Worm (Caenorhabditis elegans) whole organism, L4 larva: Measurements from ENCODE around the gene T08G5.15.

Experiments
- D1046.2 ChIP-seq: fragments of 200-800 bp; sonication (Bioruptor generic); IDR thresholded peaks from 2 replicates; pipeline ENCODE4 v1.3.6; 2022; ENCODE audit warnings: missing genetic modification characterization, missing compliant biosample characterization
- R02D3.7 ChIP-seq: fragments of 150-350 bp; sonication (generic microtip); optimal IDR thresholded peaks from 3 replicates; lab custom pipeline; 2014; ENCODE audit warnings: missing biosample characterization, missing genetic modification characterization
- ZK337.2 ChIP-seq: fragments of 200-800 bp; sonication (Bioruptor generic); IDR thresholded peaks from 2 replicates; pipeline ENCODE4 v1.3.6; 2022; ENCODE audit warnings: missing genetic modification reagents, missing genetic modification characterization, missing compliant biosample characterization
- ZK546.5 ChIP-seq, 2 experiments: sonication (generic microtip); optimal IDR thresholded peaks; 2 replicates each; lab custom pipeline; 2017; ENCODE audit warnings: missing biosample characterization in 2 of 2, missing genetic modification characterization in 2 of 2
- arid-1 ChIP-seq: fragments of 200-800 bp; sonication (Bioruptor generic); conservative IDR thresholded peaks from 2 replicates; pipeline ENCODE4 v1.3.6; 2022; ENCODE audit warnings: missing genetic modification reagents, missing genetic modification characterization, missing compliant biosample characterization
- attf-4 ChIP-seq: sonication (generic microtip); optimal IDR thresholded peaks from 3 replicates; lab custom pipeline; 2017; ENCODE audit warnings: missing biosample characterization, missing genetic modification characterization
- ceh-20 ChIP-seq: fragments of 200-800 bp; sonication (Bioruptor generic); IDR thresholded peaks from 2 replicates; pipeline ENCODE4 v1.3.6; 2022; ENCODE audit warnings: missing genetic modification reagents, missing genetic modification characterization, missing compliant biosample characterization
- ceh-62 ChIP-seq: sonication (generic microtip); optimal IDR thresholded peaks from 2 replicates; lab custom pipeline; 2017; ENCODE audit warnings: missing biosample characterization, missing genetic modification characterization
- ces-1 ChIP-seq: fragments of 150-350 bp; sonication (generic microtip); optimal IDR thresholded peaks from 4 replicates; lab custom pipeline; 2014; ENCODE audit warnings: missing biosample characterization, missing genetic modification reagents, missing genetic modification characterization
- cey-2 ChIP-seq: sonication (generic microtip); optimal IDR thresholded peaks from 3 replicates; lab custom pipeline; 2017; ENCODE audit warnings: missing genetic modification characterization, mild to moderate bottlenecking, missing compliant biosample characterization, antibody characterized with exemption, borderline replicate concordance; ENCODE audit not compliant: insufficient read depth
- daf-12 ChIP-seq: fragments of 150-350 bp; optimal IDR thresholded peaks from 2 replicates; lab custom pipeline; 2014; ENCODE audit warnings: missing biosample characterization, missing genetic modification reagents, missing genetic modification characterization
- dmd-9 ChIP-seq: fragments of 200-800 bp; sonication (Bioruptor generic); IDR thresholded peaks from 2 replicates; pipeline ENCODE4 v1.3.6; 2022; ENCODE audit warnings: missing genetic modification reagents, missing genetic modification characterization, missing compliant biosample characterization
- egl-27 ChIP-seq: sonication (generic microtip); optimal IDR thresholded peaks from 3 replicates; lab custom pipeline; 2017; ENCODE audit warnings: missing biosample characterization, missing genetic modification reagents, missing genetic modification characterization
- egl-43 ChIP-seq: fragments of 200-800 bp; sonication (Bioruptor generic); IDR thresholded peaks from 2 replicates; pipeline ENCODE4 v1.3.6; 2022; ENCODE audit warnings: missing genetic modification reagents, missing genetic modification characterization, missing compliant biosample characterization
- gei-8 ChIP-seq: fragments of 200-800 bp; sonication (Bioruptor generic); optimal IDR thresholded peaks from 2 replicates; lab custom pipeline; 2018; ENCODE audit warnings: mild to moderate bottlenecking, missing genetic modification characterization, missing compliant biosample characterization
- hif-1 ChIP-seq, 2 experiments: sonication (generic microtip); optimal IDR thresholded peaks; 2 replicates each; lab custom pipeline; 2016 to 2017; ENCODE audit warnings: missing compliant biosample characterization in 2 of 2, missing genetic modification characterization in 2 of 2, missing genetic modification reagents in 2 of 2, missing genotype in 2 of 2, mild to moderate bottlenecking in 1 of 2
- hlh-11 ChIP-seq: fragments of 200-800 bp; sonication (Bioruptor generic); optimal IDR thresholded peaks from 2 replicates; lab custom pipeline; 2018; ENCODE audit warnings: mild to moderate bottlenecking, missing genetic modification characterization, missing compliant biosample characterization
- hmg-1.1 ChIP-seq: fragments of 200-800 bp; sonication (Bioruptor generic); IDR thresholded peaks from 2 replicates; pipeline ENCODE4 v1.3.6; 2022; ENCODE audit warnings: missing genetic modification reagents, missing genetic modification characterization, missing compliant biosample characterization
- jun-1 ChIP-seq: fragments of 150-350 bp; optimal IDR thresholded peaks from 2 replicates; lab custom pipeline; 2014; ENCODE audit warnings: missing biosample characterization, missing genetic modification reagents, missing genetic modification characterization
- lin-39 ChIP-seq: fragments of 150-350 bp; optimal IDR thresholded peaks from 2 replicates; lab custom pipeline; 2014; ENCODE audit warnings: missing biosample characterization, missing genetic modification reagents, missing genetic modification characterization
- lir-3 ChIP-seq: sonication (generic microtip); optimal IDR thresholded peaks from 2 replicates; lab custom pipeline; 2016; ENCODE audit warnings: mild to moderate bottlenecking, missing genetic modification characterization, missing compliant biosample characterization
- mdl-1 ChIP-seq, 2 experiments: fragments of 150-350 bp in 1 of 2; sonication (generic microtip) in 1 of 2; optimal IDR thresholded peaks; 2 replicates each; lab custom pipeline; 2014 to 2017; ENCODE audit warnings: missing biosample characterization in 2 of 2, missing genetic modification characterization in 2 of 2
- mep-1 ChIP-seq: fragments of 150-350 bp; sonication (generic microtip); optimal IDR thresholded peaks from 3 replicates; lab custom pipeline; 2014; ENCODE audit warnings: missing biosample characterization, missing genetic modification characterization
- mes-2 ChIP-seq: sonication (generic microtip); optimal IDR thresholded peaks from 2 replicates; lab custom pipeline; 2016; ENCODE audit warnings: missing genotype, mild to moderate bottlenecking, missing genetic modification characterization, missing compliant biosample characterization; ENCODE audit not compliant: poor library complexity, severe bottlenecking
- nhr-111 ChIP-seq: fragments of 200-800 bp; sonication (Bioruptor generic); optimal IDR thresholded peaks from 2 replicates; lab custom pipeline; 2018; ENCODE audit warnings: mild to moderate bottlenecking, missing genetic modification characterization, missing compliant biosample characterization
- nhr-237 ChIP-seq: sonication (generic microtip); optimal IDR thresholded peaks from 2 replicates; lab custom pipeline; 2017; ENCODE audit warnings: missing biosample characterization, missing genetic modification characterization
- nhr-28 ChIP-seq: fragments of 150-350 bp; optimal IDR thresholded peaks from 2 replicates; lab custom pipeline; 2014; ENCODE audit warnings: missing biosample characterization, missing genetic modification characterization
- nhr-42 ChIP-seq: fragments of 200-800 bp; sonication (Bioruptor generic); IDR thresholded peaks from 2 replicates; pipeline ENCODE4 v1.3.6; 2022; ENCODE audit warnings: missing genetic modification characterization, missing compliant biosample characterization
- nhr-76 ChIP-seq: fragments of 150-350 bp; optimal IDR thresholded peaks from 2 replicates; lab custom pipeline; 2014; ENCODE audit warnings: missing biosample characterization, missing genetic modification characterization
- nhr-77 ChIP-seq: fragments of 150-350 bp; optimal IDR thresholded peaks from 2 replicates; lab custom pipeline; 2014; ENCODE audit warnings: missing biosample characterization, missing genetic modification characterization
- php-3 ChIP-seq: fragments of 200-800 bp; sonication (Bioruptor generic); IDR thresholded peaks from 2 replicates; pipeline ENCODE4 v1.3.6; 2022; ENCODE audit warnings: missing genetic modification reagents, missing genetic modification characterization, missing compliant biosample characterization
- pqm-1 ChIP-seq: sonication (generic microtip); optimal IDR thresholded peaks from 2 replicates; lab custom pipeline; 2017; ENCODE audit warnings: missing biosample characterization, missing genetic modification characterization
- rbr-2 ChIP-seq: sonication (generic microtip); optimal IDR thresholded peaks from 2 replicates; lab custom pipeline; 2016; ENCODE audit warnings: missing genotype, missing genetic modification characterization, missing compliant biosample characterization
- saeg-2 ChIP-seq: fragments of 200-800 bp; sonication (Bioruptor generic); IDR thresholded peaks from 2 replicates; pipeline ENCODE4 v1.3.6; 2022; ENCODE audit warnings: missing genetic modification reagents, missing genetic modification characterization, missing compliant biosample characterization
- spr-3 ChIP-seq: fragments of 200-800 bp; sonication (Bioruptor generic); optimal IDR thresholded peaks from 2 replicates; lab custom pipeline; 2018; ENCODE audit warnings: mild to moderate bottlenecking, missing genetic modification characterization, missing compliant biosample characterization
- tag-97 ChIP-seq: fragments of 200-800 bp; sonication (Bioruptor generic); IDR thresholded peaks from 2 replicates; pipeline ENCODE4 v1.3.6; 2022; ENCODE audit warnings: missing genetic modification characterization, missing compliant biosample characterization
- unc-130 ChIP-seq: sonication (generic microtip); optimal IDR thresholded peaks from 2 replicates; lab custom pipeline; 2016; ENCODE audit warnings: missing genetic modification reagents, missing genetic modification characterization, missing compliant biosample characterization
- unc-62 ChIP-seq, 3 experiments: fragments of 150-350 bp in 1 of 3; sonication (generic microtip); optimal IDR thresholded peaks in 2 of 3; peaks in 1 of 3; 1 replicate in 1 of 3; 2 replicates in 2 of 3; lab custom pipeline; 2014 to 2017; ENCODE audit warnings: missing biosample characterization in 3 of 3, missing genetic modification characterization in 3 of 3, missing genetic modification reagents in 3 of 3, missing genotype in 1 of 3
- vab-7 ChIP-seq: fragments of 200-800 bp; sonication (Bioruptor generic); IDR thresholded peaks from 2 replicates; pipeline ENCODE4 v1.3.6; 2022; ENCODE audit warnings: missing genetic modification reagents, missing genetic modification characterization, missing compliant biosample characterization
- zfp-3 ChIP-seq: fragments of 200-800 bp; sonication (Bioruptor generic); conservative IDR thresholded peaks from 2 replicates; pipeline ENCODE4 v1.3.6; 2022; ENCODE audit warnings: missing genetic modification reagents, missing genetic modification characterization, missing compliant biosample characterization
- ztf-11 ChIP-seq: fragments of 150-350 bp; optimal IDR thresholded peaks from 2 replicates; lab custom pipeline; 2014; ENCODE audit warnings: missing biosample characterization, missing genetic modification characterization
- ztf-7 ChIP-seq: fragments of 150-350 bp; optimal IDR thresholded peaks from 2 replicates; lab custom pipeline; 2014; ENCODE audit warnings: missing biosample characterization, missing genetic modification characterization

The T08G5.15 gene

DNA sequence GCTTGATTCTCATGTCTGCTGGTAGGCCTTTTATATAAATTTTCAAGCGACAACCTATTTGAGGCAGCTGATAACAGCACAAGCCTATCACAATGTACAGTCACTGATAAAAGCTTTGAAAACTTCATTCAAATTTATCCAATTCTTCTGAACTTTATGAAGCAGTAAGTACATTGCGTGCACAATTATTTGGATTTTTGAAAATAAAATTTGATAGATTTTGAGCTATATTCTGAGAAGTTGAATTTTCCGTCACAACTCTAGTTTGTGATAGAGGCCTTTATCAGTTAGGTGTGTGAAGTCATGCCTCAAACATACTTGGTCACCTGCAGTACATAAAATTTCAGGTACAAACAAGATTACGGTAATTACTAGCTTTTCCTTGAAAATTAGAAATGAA is 4.3 kb downstream of the T08G5.15 start, which contains the start of the genes mtl-2 and T08G5.1:
mtl-2 (minus strand) TSS at position 34 of the 400 bp plus-strand sequence.
T08G5.1 (plus strand) TSS at position 127 of the 400 bp plus-strand sequence.
- TF ChIP-seq nhr-28 (peak; percentile 69), nhr-42 (GFP tag; lab: Robert Waterston, UW) (no peak), pqm-1 (peak; percentile 60), R02D3.7 (tag; lab: Kevin White, UChicago) (no peak), attf-4 (tag; lab: Kevin White, UChicago) (no peak), hlh-11 (tag; lab: Kevin White, UChicago) (peak; percentile 44), spr-3 (no peak), php-3 (GFP tag; lab: Robert Waterston, UW) (no peak), unc-62 (GFP tag; optimal IDR thresholded peaks at IDR 0.05 in 1 of 2; lab: Kevin White, UChicago) (no peak), unc-62 (tag; optimal IDR thresholded peaks at IDR 0.05; lab: Kevin White, UChicago) (no peak)

DNA sequence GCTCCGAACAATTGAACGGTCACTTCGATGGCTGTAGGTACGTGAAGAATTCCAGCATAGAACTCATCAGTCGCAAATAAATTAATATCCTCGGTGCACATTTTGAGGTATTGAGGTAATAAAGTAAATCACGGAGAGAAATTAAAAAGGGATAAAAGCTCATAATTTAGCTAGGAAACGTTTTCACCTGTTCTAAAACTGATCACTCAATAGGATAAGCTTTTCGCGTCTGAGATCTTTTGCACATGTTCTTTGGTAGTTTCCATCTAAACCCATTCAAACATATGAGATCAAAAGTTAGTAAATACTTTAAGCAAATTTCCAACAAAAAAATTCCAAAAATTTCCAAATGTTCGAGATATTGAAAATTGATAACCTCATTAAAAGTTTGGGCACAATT is 5.5 kb downstream of the T08G5.15 start, which contains the start of gene srh-308:
srh-308 (minus strand) TSS at position 101 of the 400 bp plus-strand sequence.
- TF ChIP-seq ces-1 (GFP tag; lab: Kevin White, UChicago) (no peak), ceh-62 (tag; lab: Kevin White, UChicago) (no peak), jun-1 (tag; lab: Kevin White, UChicago) (no peak), nhr-77 (tag; lab: Kevin White, UChicago) (no peak), vab-7 (GFP tag; lab: Robert Waterston, UW) (no peak)

DNA sequence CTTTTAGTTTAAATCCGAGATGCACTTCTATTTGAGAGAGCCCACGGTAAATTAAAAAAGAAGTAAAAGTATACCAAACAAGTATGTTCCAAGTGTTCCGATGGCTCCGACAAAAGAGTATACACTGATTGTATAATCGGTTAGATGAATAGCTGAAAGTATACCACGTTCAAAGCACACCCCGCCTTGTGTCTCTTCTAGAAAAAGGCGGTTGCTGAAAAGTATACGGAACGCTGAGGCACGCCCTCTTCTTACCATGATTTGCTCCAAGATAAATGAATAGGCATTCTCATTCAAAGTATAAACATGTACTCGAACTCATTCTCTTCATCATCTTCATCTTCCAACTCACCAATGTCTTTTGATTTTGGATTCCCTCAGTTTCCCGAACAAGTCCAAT is 8.6 kb downstream of the T08G5.15 start, which contains the start of gene end-3:
end-3 (plus strand) TSS at position 301 of the 400 bp plus-strand sequence.
- TF ChIP-seq arid-1 = no peak
- TF ChIP-seq nhr-76 = no peak
- TF ChIP-seq daf-12 (tag; lab: Kevin White, UChicago) = no peak
- TF ChIP-seq ceh-20 (GFP tag; lab: Robert Waterston, UW) = no peak
- no peak for TF ChIP-seq mes-2 (tag; lab: Kevin White, UChicago)
- TF ChIP-seq gei-8 (GFP tag; lab: Kevin White, UChicago) = no peak
- no peak for TF ChIP-seq egl-27
- no peak for TF ChIP-seq tag-97 (GFP tag; lab: Robert Waterston, UW)
- no peak for TF ChIP-seq cey-2 (tag; lab: Kevin White, UChicago)
- no peak for TF ChIP-seq ZK546.5 (tag; optimal IDR thresholded peaks at IDR 0.05; lab: Kevin White, UChicago)
- no peak for TF ChIP-seq dmd-9 (GFP tag; lab: Robert Waterston, UW)
- no peak for TF ChIP-seq hmg-1.1
- TF ChIP-seq unc-130 = no peak
- TF ChIP-seq nhr-237 (tag; lab: Kevin White, UChicago) = no peak

DNA sequence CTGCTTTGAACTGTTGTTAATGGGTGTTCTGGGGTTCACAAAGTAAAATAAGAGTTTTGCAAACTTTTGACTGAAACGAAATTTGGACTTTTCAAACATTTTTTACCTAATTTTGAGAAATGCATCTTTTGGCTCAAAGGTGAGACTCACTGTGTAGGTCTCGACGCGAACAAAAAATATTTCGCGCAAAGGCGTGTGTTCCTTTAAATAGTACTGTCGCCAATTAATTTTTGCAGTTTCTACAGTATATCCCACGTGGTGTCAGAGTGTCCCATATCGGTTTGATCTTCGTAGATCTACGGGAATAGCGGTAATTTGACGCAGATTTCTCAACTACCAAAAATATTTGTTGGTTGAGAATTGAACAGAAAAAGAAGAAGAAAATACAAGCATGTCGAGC is 9.3 kb downstream of the T08G5.15 start:
- peak; percentile 45; the same call in 1 of the 2 replicates for TF ChIP-seq zfp-3
- TF ChIP-seq ZK337.2 (GFP tag; lab: Robert Waterston, UW) = no peak
- TF ChIP-seq ztf-7 (tag; lab: Kevin White, UChicago) = peak; percentile 11
- no peak for TF ChIP-seq saeg-2 (GFP tag; lab: Robert Waterston, UW)
- TF ChIP-seq ceh-20 (GFP tag; lab: Robert Waterston, UW) = 0 out of 2 replicates have a peak, but pooled peaks have one; percentile 40
- TF ChIP-seq ztf-11 (tag; lab: Kevin White, UChicago) = no peak
- TF ChIP-seq vab-7 (GFP tag; lab: Robert Waterston, UW) = no peak

DNA sequence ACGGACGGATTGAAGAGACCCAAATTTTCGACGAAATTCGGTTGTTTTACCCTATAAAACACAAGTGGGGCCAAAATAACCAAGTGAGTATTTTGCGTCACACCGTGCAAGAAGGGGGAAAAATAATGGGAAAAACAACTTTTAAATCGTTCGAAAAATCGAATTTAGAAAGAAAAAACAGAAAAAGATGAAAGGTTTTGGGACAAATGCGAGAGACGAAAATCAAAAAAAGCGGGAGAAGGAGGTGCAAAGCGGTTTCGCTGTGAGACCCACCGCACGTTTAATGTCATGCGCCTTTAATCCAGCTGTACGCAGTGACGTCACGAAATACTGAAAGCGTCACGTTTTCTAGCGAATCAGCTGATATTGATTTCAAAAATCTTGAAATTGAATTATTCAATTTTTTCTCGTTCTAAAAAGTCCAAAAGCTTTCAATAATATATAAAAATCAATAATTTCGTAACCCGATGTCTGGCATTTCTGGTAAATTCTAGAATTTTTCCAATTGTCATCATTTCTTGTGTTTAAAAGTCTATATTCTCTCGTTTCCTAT is 10.9 kb downstream of the T08G5.15 start, which contains the start of the genes ddx-17 and aip-1:
ddx-17 (minus strand) TSS at position 51 of the 553 bp plus-strand sequence.
aip-1 (plus strand) TSS at position 332 of the 553 bp plus-strand sequence.
- TF ChIP-seq nhr-111 (GFP tag; lab: Kevin White, UChicago) (no peak), D1046.2 (GFP tag; lab: Robert Waterston, UW) (no peak), R02D3.7 (tag; lab: Kevin White, UChicago) (no peak), ztf-7 (tag; lab: Kevin White, UChicago) (peak; percentile 12), spr-3 (no peak), lin-39 (tag; lab: Kevin White, UChicago) (no peak), pqm-1 (no peak), unc-130 (peak; percentile 42), egl-27 (no peak), egl-43 (GFP tag; lab: Robert Waterston, UW) (no peak), ceh-20 (GFP tag; lab: Robert Waterston, UW) (peak; percentile 46; the same call in 1 of the 2 replicates), rbr-2 (peak; percentile 57), mdl-1 (tag; optimal IDR thresholded peaks at IDR 0.05; lab: Kevin White, UChicago) (peak in 1 of 2 experiments; percentile 60), mep-1 (peak; percentile 82), hif-1 (tag; optimal IDR thresholded peaks at IDR 0.05; lab: Kevin White, UChicago) (peak in 1 of 2 experiments; percentile 84), lir-3 (tag; lab: Kevin White, UChicago) (no peak), nhr-42 (GFP tag; lab: Robert Waterston, UW) (no peak), zfp-3 (no peak)
